Fruit fly (Drosophila melanogaster) whole organism, embryonic: ENCODE results near the gene east.

Source experiments
- Atf-2 ChIP-seq: fragments of 200-800 bp; sonication (Bioruptor generic); optimal IDR thresholded peaks from 2 replicates; lab custom pipeline; 2016; ENCODE audit warnings: missing biosample characterization, missing genetic modification characterization
- C15 ChIP-seq: fragments of 200-800 bp; sonication (Bioruptor generic); IDR thresholded peaks from 3 replicates; pipeline ENCODE4 v1.3.6; 2022; ENCODE audit warnings: missing biosample characterization, missing genetic modification characterization
- CG11085 ChIP-seq: fragments of 200-800 bp; sonication (Bioruptor generic); IDR thresholded peaks from 2 replicates; pipeline ENCODE4 v1.3.6; 2022; ENCODE audit warnings: missing biosample characterization, missing genetic modification characterization
- CG11398 ChIP-seq: fragments of 200-800 bp; sonication (Bioruptor generic); optimal IDR thresholded peaks from 2 replicates; lab custom pipeline; 2016; ENCODE audit warnings: missing biosample characterization, missing genetic modification characterization
- CG12155 ChIP-seq: fragments of 200-800 bp; sonication (Bioruptor generic); optimal IDR thresholded peaks from 3 replicates; lab custom pipeline; 2016; ENCODE audit warnings: missing biosample characterization, missing genetic modification characterization
- CG12391 ChIP-seq: fragments of 200-800 bp; sonication (Bioruptor generic); optimal IDR thresholded peaks from 3 replicates; lab custom pipeline; 2018; ENCODE audit warnings: missing biosample characterization, mild to moderate bottlenecking, missing genetic modification characterization, moderate library complexity
- CG12744 ChIP-seq: fragments of 200-800 bp; sonication (Bioruptor generic); optimal IDR thresholded peaks from 2 replicates; lab custom pipeline; 2016; ENCODE audit warnings: missing biosample characterization, missing genetic modification characterization
- CG14965 ChIP-seq: fragments of 200-800 bp; sonication (Bioruptor generic); optimal IDR thresholded peaks from 2 replicates; lab custom pipeline; 2016; ENCODE audit warnings: missing biosample characterization, missing genetic modification characterization, borderline replicate concordance
- CG15073 ChIP-seq: fragments of 200-800 bp; sonication (Bioruptor generic); optimal IDR thresholded peaks from 2 replicates; lab custom pipeline; 2016; ENCODE audit warnings: missing biosample characterization, missing genetic modification characterization
- CG15269 ChIP-seq: fragments of 200-800 bp; sonication (Bioruptor generic); optimal IDR thresholded peaks from 2 replicates; lab custom pipeline; 2018; ENCODE audit warnings: missing biosample characterization, mild to moderate bottlenecking, missing genetic modification characterization, moderate library complexity
- CG1647 ChIP-seq: fragments of 200-800 bp; sonication (Bioruptor generic); optimal IDR thresholded peaks from 3 replicates; lab custom pipeline; 2016; ENCODE audit warnings: missing biosample characterization, missing genetic modification characterization
- CG16779 ChIP-seq: fragments of 200-800 bp; sonication (Bioruptor generic); IDR thresholded peaks from 2 replicates; pipeline ENCODE4 v1.3.6; 2022; ENCODE audit warnings: missing biosample characterization, missing genetic modification characterization
- CG16813 ChIP-seq: fragments of 200-800 bp; sonication (Bioruptor generic); IDR thresholded peaks from 3 replicates; pipeline ENCODE4 v1.3.6; 2022; ENCODE audit warnings: missing biosample characterization, missing genetic modification characterization; ENCODE audit not compliant: partially characterized antibody
- CG17328 ChIP-seq: fragments of 200-800 bp; sonication (Bioruptor generic); IDR thresholded peaks from 2 replicates; pipeline ENCODE4 v1.3.6; 2022; ENCODE audit warnings: missing biosample characterization, missing genetic modification characterization
- CG18262 ChIP-seq: fragments of 200-800 bp; optimal IDR thresholded peaks from 3 replicates; lab custom pipeline; 2019; ENCODE audit warnings: missing biosample characterization, mild to moderate bottlenecking, missing genetic modification characterization, moderate library complexity
- CG31224 ChIP-seq: fragments of 200-800 bp; sonication (Bioruptor generic); IDR thresholded peaks from 2 replicates; pipeline ENCODE4 v1.3.6; 2022; ENCODE audit warnings: missing biosample characterization, missing genetic modification characterization
- CG42726 ChIP-seq: fragments of 200-800 bp; sonication (Bioruptor generic); IDR thresholded peaks from 2 replicates; pipeline ENCODE4 v1.3.6; 2022; ENCODE audit warnings: missing biosample characterization, missing genetic modification characterization; ENCODE audit not compliant: partially characterized antibody
- CG4617 ChIP-seq: fragments of 200-800 bp; sonication (Bioruptor generic); optimal IDR thresholded peaks from 3 replicates; lab custom pipeline; 2016; ENCODE audit warnings: missing biosample characterization, missing genetic modification characterization, borderline replicate concordance
- CrebB ChIP-seq: fragments of 200-800 bp; sonication (Bioruptor generic); optimal IDR thresholded peaks from 3 replicates; lab custom pipeline; 2018; ENCODE audit warnings: missing biosample characterization, mild to moderate bottlenecking, missing genetic modification characterization
- E2f1 ChIP-seq: fragments of 200-800 bp; sonication (Bioruptor generic); IDR thresholded peaks from 2 replicates; pipeline ENCODE4 v1.3.6; 2022; ENCODE audit warnings: missing biosample characterization, missing genetic modification characterization
- Fer1 ChIP-seq: fragments of 200-800 bp; sonication (Bioruptor generic); optimal IDR thresholded peaks from 2 replicates; lab custom pipeline; 2017; ENCODE audit warnings: missing biosample characterization, mild to moderate bottlenecking, missing genetic modification characterization
- Fer2 ChIP-seq: fragments of 200-800 bp; sonication (Bioruptor generic); optimal IDR thresholded peaks from 2 replicates; lab custom pipeline; 2018; ENCODE audit warnings: missing biosample characterization, mild to moderate bottlenecking, missing genetic modification characterization, moderate library complexity
- HLH4C ChIP-seq: fragments of 200-800 bp; sonication (Bioruptor generic); IDR thresholded peaks from 3 replicates; pipeline ENCODE4 v1.3.6; 2022; ENCODE audit warnings: missing biosample characterization, missing genetic modification characterization; ENCODE audit not compliant: partially characterized antibody
- MESR4 ChIP-seq: fragments of 200-800 bp; sonication (Bioruptor generic); optimal IDR thresholded peaks from 2 replicates; lab custom pipeline; 2018; ENCODE audit warnings: missing biosample characterization, mild to moderate bottlenecking, missing genetic modification characterization, moderate library complexity
- Max ChIP-seq: fragments of 200-800 bp; sonication (Bioruptor generic); optimal IDR thresholded peaks from 2 replicates; lab custom pipeline; 2016; ENCODE audit warnings: missing biosample characterization, mild to moderate bottlenecking, missing genetic modification characterization
- Six4 ChIP-seq: fragments of 200-800 bp; sonication (Bioruptor generic); optimal IDR thresholded peaks from 2 replicates; lab custom pipeline; 2016; ENCODE audit warnings: missing biosample characterization, missing genetic modification characterization
- Spps ChIP-seq: fragments of 200-800 bp; sonication (Bioruptor generic); optimal IDR thresholded peaks from 2 replicates; lab custom pipeline; 2018; ENCODE audit warnings: missing biosample characterization, mild to moderate bottlenecking, missing genetic modification characterization
- amos ChIP-seq: fragments of 200-800 bp; sonication (Bioruptor generic); IDR thresholded peaks from 2 replicates; pipeline ENCODE4 v1.3.6; 2022; ENCODE audit warnings: missing biosample characterization, missing genetic modification characterization; ENCODE audit not compliant: partially characterized antibody
- bowl ChIP-seq: fragments of 200-800 bp; sonication (Bioruptor generic); IDR thresholded peaks from 2 replicates; pipeline ENCODE4 v1.3.6; 2022; ENCODE audit warnings: missing biosample characterization, missing genetic modification characterization
- cg ChIP-seq: fragments of 200-800 bp; sonication (Bioruptor generic); optimal IDR thresholded peaks from 3 replicates; lab custom pipeline; 2019; ENCODE audit warnings: missing biosample characterization, mild to moderate bottlenecking, missing genetic modification characterization, moderate library complexity
- chm ChIP-seq: fragments of 200-800 bp; sonication (Bioruptor generic); IDR thresholded peaks from 2 replicates; pipeline ENCODE4 v1.3.6; 2022; ENCODE audit warnings: missing biosample characterization, missing genetic modification characterization
- dati ChIP-seq: fragments of 200-800 bp; sonication (Bioruptor generic); IDR thresholded peaks from 2 replicates; pipeline ENCODE4 v1.3.6; 2022; ENCODE audit warnings: missing biosample characterization, missing genetic modification characterization
- eve ChIP-seq, 2 experiments: fragments of >200 bp; optimal IDR thresholded peaks; 2 replicates each; lab custom pipeline; 2017; ENCODE audit warnings: missing biosample characterization in 2 of 2, missing genetic modification characterization in 2 of 2
- fd3F ChIP-seq: fragments of 200-800 bp; sonication (Bioruptor generic); optimal IDR thresholded peaks from 2 replicates; lab custom pipeline; 2018; ENCODE audit warnings: missing biosample characterization, mild to moderate bottlenecking, missing genetic modification characterization, moderate library complexity
- gcm2 ChIP-seq: fragments of 200-800 bp; sonication (Bioruptor generic); optimal IDR thresholded peaks from 2 replicates; lab custom pipeline; 2016; ENCODE audit warnings: missing biosample characterization, missing genetic modification characterization
- gsb ChIP-seq: fragments of 200-800 bp; sonication (Bioruptor generic); IDR thresholded peaks from 2 replicates; pipeline ENCODE4 v1.3.6; 2022; ENCODE audit warnings: missing biosample characterization, missing genetic modification characterization
- h ChIP-seq: fragments of >200 bp; optimal IDR thresholded peaks from 2 replicates; lab custom pipeline; 2017
- ind ChIP-seq: fragments of 200-800 bp; sonication (Bioruptor generic); optimal IDR thresholded peaks from 3 replicates; lab custom pipeline; 2016; ENCODE audit warnings: missing biosample characterization, missing genetic modification characterization
- mirr ChIP-seq: fragments of 200-800 bp; sonication (Bioruptor generic); optimal IDR thresholded peaks from 3 replicates; lab custom pipeline; 2018; ENCODE audit warnings: missing biosample characterization, mild to moderate bottlenecking, missing genetic modification characterization
- nom ChIP-seq: fragments of 200-800 bp; sonication (Bioruptor generic); optimal IDR thresholded peaks from 2 replicates; lab custom pipeline; 2017; ENCODE audit warnings: missing biosample characterization, missing genetic modification characterization, mild to moderate bottlenecking, moderate library complexity, missing genetic modification reagents
- oc ChIP-seq: fragments of 200-800 bp; sonication (Bioruptor generic); optimal IDR thresholded peaks from 2 replicates; lab custom pipeline; 2018; ENCODE audit warnings: missing biosample characterization, mild to moderate bottlenecking, missing genetic modification characterization, moderate library complexity
- pan ChIP-seq, 4 experiments: fragments of >200 bp in 3 of 4; fragments of 200-800 bp in 1 of 4; sonication (Bioruptor generic) in 1 of 4; optimal IDR thresholded peaks in 3 of 4; IDR thresholded peaks in 1 of 4; 2 replicates each; pipeline versions ENCODE4 v1.3.6 to Lab custom; 2017 to 2022; ENCODE audit warnings: missing biosample characterization in 2 of 4, missing genetic modification characterization in 2 of 4, mixed read lengths in 1 of 4
- pho ChIP-seq: fragments of 200-800 bp; sonication (Bioruptor generic); optimal IDR thresholded peaks from 2 replicates; lab custom pipeline; 2016; ENCODE audit warnings: missing biosample characterization, missing genetic modification characterization
- pros ChIP-seq: fragments of 200-800 bp; sonication (Bioruptor generic); optimal IDR thresholded peaks from 3 replicates; lab custom pipeline; 2019; ENCODE audit warnings: missing biosample characterization, mild to moderate bottlenecking, missing genetic modification characterization, moderate library complexity
- rib ChIP-seq: fragments of 200-800 bp; sonication (Bioruptor generic); IDR thresholded peaks from 2 replicates; pipeline ENCODE4 v1.3.6; 2022; ENCODE audit warnings: missing biosample characterization, missing genetic modification characterization
- sima ChIP-seq: fragments of 200-800 bp; sonication (Bioruptor generic); optimal IDR thresholded peaks from 2 replicates; lab custom pipeline; 2016; ENCODE audit warnings: missing biosample characterization, missing genetic modification characterization
- tap ChIP-seq: fragments of 200-800 bp; optimal IDR thresholded peaks from 3 replicates; lab custom pipeline; 2019; ENCODE audit warnings: missing biosample characterization, mild to moderate bottlenecking, missing genetic modification characterization, moderate library complexity
- tin ChIP-seq: fragments of 200-800 bp; sonication (Bioruptor generic); optimal IDR thresholded peaks from 3 replicates; lab custom pipeline; 2016; ENCODE audit warnings: missing biosample characterization, missing genetic modification characterization
- vfl ChIP-seq: fragments of 200-800 bp; sonication (Bioruptor generic); optimal IDR thresholded peaks from 2 replicates; lab custom pipeline; 2016; ENCODE audit warnings: missing biosample characterization, missing genetic modification characterization

The east gene

DNA sequence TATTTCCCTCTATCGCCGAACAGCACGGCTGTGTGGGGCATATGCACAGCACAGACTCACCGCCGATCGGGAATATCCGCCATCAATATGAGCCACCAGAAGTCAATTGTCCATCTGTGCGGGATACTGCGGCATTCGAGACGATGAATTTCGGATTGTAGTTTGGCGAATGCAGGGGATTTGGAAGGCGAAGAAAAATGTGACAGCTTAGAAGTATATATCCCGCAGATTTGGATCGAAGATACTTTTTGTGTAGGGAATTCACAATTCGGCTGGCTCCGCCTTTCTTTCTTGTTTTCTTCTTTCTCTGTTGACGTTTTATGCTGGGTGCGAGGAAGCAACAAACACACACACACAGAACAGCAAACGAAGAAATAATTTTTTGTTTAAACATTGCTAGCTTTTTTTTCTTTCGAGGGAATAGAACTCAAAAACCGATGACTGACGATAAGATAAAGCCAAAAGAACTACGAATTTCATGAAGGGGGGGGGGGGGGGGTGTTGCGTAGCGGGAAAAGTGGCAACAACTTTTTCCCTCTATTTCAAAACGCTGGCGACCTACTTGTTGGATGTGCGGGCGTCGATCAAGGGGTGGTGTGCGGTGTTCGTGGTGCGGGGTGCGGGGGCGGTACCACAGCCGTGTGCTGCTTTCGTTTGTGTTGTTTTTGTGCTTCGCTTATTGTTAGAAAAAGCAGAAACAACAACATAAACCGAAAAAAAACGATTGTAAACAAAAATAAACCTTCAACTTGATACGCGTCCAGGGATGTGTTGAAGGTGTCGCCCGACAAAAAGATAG, 26.3 kb upstream of the east start (continued):
- TF ChIP-seq pho (GFP tag; lab: Kevin White, UChicago) (peak; percentile 73), sima (GFP tag; lab: Kevin White, UChicago) (no peak), h (lab: Kevin White, UChicago) (no peak), vfl (no peak), Fer1 (peak; percentile 54), CrebB (tag; lab: Kevin White, UChicago) (peak; percentile 65), fd3F (GFP tag; lab: Kevin White, UChicago) (peak; percentile 44), dati (GFP tag; lab: Robert Waterston, UW) (peak; percentile 2; the same call in 1 of the 2 replicates), pan (optimal IDR thresholded peaks at IDR 0.05; lab: Kevin White, UChicago) (no peak), pan (GFP tag; optimal IDR thresholded peaks at IDR 0.05 in 1 of 2, IDR thresholded peaks at IDR 0.05 in 1 of 2) (peak in 1 of 2 experiments; percentile 80), CG16779 (GFP tag; lab: Robert Waterston, UW) (no peak), Max (GFP tag; lab: Kevin White, UChicago) (no peak), gsb (GFP tag; lab: Robert Waterston, UW) (peak; percentile 53; the same call in 1 of the 2 replicates), CG15073 (GFP tag; lab: Kevin White, UChicago) (no peak), CG4617 (GFP tag; lab: Kevin White, UChicago) (peak; percentile 1), Six4 (peak; percentile 43), CG11085 (GFP tag; lab: Robert Waterston, UW) (peak; percentile 35; the same call in 1 of the 2 replicates), CG12744 (GFP tag; lab: Kevin White, UChicago) (no peak), tap (tag; lab: Kevin White, UChicago) (peak; percentile 62), CG1647 (no peak), CG18262 (peak; percentile 83), CG12391 (tag; lab: Kevin White, UChicago) (peak; percentile 76), nom (no peak), CG14965 (GFP tag; lab: Kevin White, UChicago) (no peak), amos (GFP tag; lab: Robert Waterston, UW) (no peak), CG17328 (GFP tag; lab: Robert Waterston, UW) (peak; percentile 70), CG16813 (GFP tag; lab: Robert Waterston, UW) (no peak), CG42726 (GFP tag; lab: Robert Waterston, UW) (no peak), gcm2 (GFP tag; lab: Kevin White, UChicago) (no peak), CG31224 (GFP tag; lab: Robert Waterston, UW) (no peak), rib (0 out of 2 replicates have a peak, but pooled peaks have one; percentile 9), cg (GFP tag; lab: Kevin White, UChicago) (peak; percentile 55), CG11398 (peak; percentile 69), Spps (no peak), bowl (GFP tag; lab: Robert Waterston, UW) (peak; percentile 52; the same call in 1 of the 2 replicates), chm (no peak), ind (GFP tag; lab: Kevin White, UChicago) (peak; percentile 76), tin (peak; percentile 30), eve (GFP tag; optimal IDR thresholded peaks at IDR 0.05; lab: Kevin White, UChicago) (no peak), oc (peak; percentile 79), HLH4C (GFP tag; lab: Robert Waterston, UW) (no peak), CG15269 (peak; percentile 81), C15 (GFP tag; lab: Robert Waterston, UW) (no peak), E2f1 (GFP tag; lab: Robert Waterston, UW) (peak; percentile 69), Fer2 (tag; lab: Kevin White, UChicago) (peak; percentile 16), mirr (GFP tag; lab: Kevin White, UChicago) (no peak), pros (GFP tag; lab: Kevin White, UChicago) (no peak), CG12155 (GFP tag; lab: Kevin White, UChicago) (peak; percentile 14), MESR4 (no peak), Atf-2 (GFP tag; lab: Kevin White, UChicago) (peak; percentile 46)
